Fruit fly (Drosophila melanogaster): ENCODE measurements around the gene AdipoR.
A peak's percentile ranks its signal among the peaks of the same experiment; 100 is the strongest.

AdipoR gene

dm6 chr3R:22557100-22557741, 9.6 kb upstream of the AdipoR start (continued):
- TF ChIP-seq wor (GFP tag; IDR thresholded peaks at IDR 0.05): no peak
- no peak for TF ChIP-seq CoRest (tag; optimal IDR thresholded peaks at IDR 0.05)
- TF ChIP-seq chinmo (GFP tag; IDR thresholded peaks at IDR 0.05; ENCODE audit: partially characterized antibody): peak; percentile 89; the same call in 3 of the 4 replicates
- TF ChIP-seq btn (GFP tag; optimal IDR thresholded peaks at IDR 0.05): no peak
- no peak for TF ChIP-seq CG2116 (GFP tag; optimal IDR thresholded peaks at IDR 0.05)
- no peak for TF ChIP-seq CG14965 (GFP tag; optimal IDR thresholded peaks at IDR 0.05; ENCODE audit: borderline replicate concordance)
- peak in 1 of 2 experiments; percentile 60 for TF ChIP-seq Eip74EF (GFP tag; optimal IDR thresholded peaks at IDR 0.05)
- no peak for TF ChIP-seq Dp (GFP tag; optimal IDR thresholded peaks at IDR 0.05)
- TF ChIP-seq ftz-f1 (GFP tag; optimal IDR thresholded peaks at IDR 0.05): peak; percentile 16
- no peak for TF ChIP-seq ash1 (GFP tag; optimal IDR thresholded peaks at IDR 0.05)
- TF ChIP-seq sd (tag; optimal IDR thresholded peaks at IDR 0.05): peak; percentile 67
- no peak for TF ChIP-seq bowl (GFP tag; IDR thresholded peaks at IDR 0.05)
- TF ChIP-seq Rfx (GFP tag; IDR thresholded peaks at IDR 0.05): no peak

- TF ChIP-seq Vsx1 (GFP tag; optimal IDR thresholded peaks at IDR 0.05) (no peak), CG30403 (GFP tag; optimal IDR thresholded peaks at IDR 0.05) (no peak), CG2129 (GFP tag; IDR thresholded peaks at IDR 0.05; ENCODE audit: partially characterized antibody) (no peak), Spps (tag; optimal IDR thresholded peaks at IDR 0.05) (no peak), CG12219 (GFP tag; optimal IDR thresholded peaks at IDR 0.05) (no peak), vvl (GFP tag; IDR thresholded peaks at IDR 0.05) (0 out of 2 replicates have a peak, but pooled peaks have one; percentile 31), CG18262 (tag; optimal IDR thresholded peaks at IDR 0.05) (no peak), CG2202 (tag; optimal IDR thresholded peaks at IDR 0.05) (no peak), CG31441 (GFP tag; IDR thresholded peaks at IDR 0.05) (no peak), CG10959 (GFP tag; IDR thresholded peaks at IDR 0.05) (no peak), danr (GFP tag; IDR thresholded peaks at IDR 0.05) (no peak), cg (GFP tag; optimal IDR thresholded peaks at IDR 0.05) (no peak), CG17568 (GFP tag; optimal IDR thresholded peaks at IDR 0.05) (no peak), Dad (GFP tag; optimal IDR thresholded peaks at IDR 0.05) (no peak), CG3407 (GFP tag; optimal IDR thresholded peaks at IDR 0.05) (no peak), slbo (GFP tag; IDR thresholded peaks at IDR 0.05) (0 out of 2 replicates have a peak, but pooled peaks have one; percentile 25), CG18764 (GFP tag; optimal IDR thresholded peaks at IDR 0.05) (no peak), CG10321 (GFP tag; IDR thresholded peaks at IDR 0.05) (no peak), grn (GFP tag; optimal IDR thresholded peaks at IDR 0.05) (no peak), CG42726 (GFP tag; IDR thresholded peaks at IDR 0.05; ENCODE audit: partially characterized antibody) (no peak), abd-A (tag; optimal IDR thresholded peaks at IDR 0.05) (no peak), sens-2 (GFP tag; IDR thresholded peaks at IDR 0.05) (no peak), zf30C (GFP tag; optimal IDR thresholded peaks at IDR 0.05) (no peak), prd (optimal IDR thresholded peaks at IDR 0.05) (no peak), prd (GFP tag; IDR thresholded peaks at IDR 0.05) (0 out of 3 replicates have a peak, but pooled peaks have one; percentile 13), Med (GFP tag) (peak; percentile 57), emc (GFP tag; optimal IDR thresholded peaks at IDR 0.05) (no peak), klu (GFP tag; IDR thresholded peaks at IDR 0.05) (no peak), Doc3 (GFP tag; IDR thresholded peaks at IDR 0.05; ENCODE audit: partially characterized antibody) (no peak)
Observed at dm6 chr3R:22552686-22553085, 5.0 kb upstream of the AdipoR start.
